Fruit fly (Drosophila melanogaster) whole organism, embryonic: ENCODE results near the gene CG15480.

Experiments
- B-H2 ChIP-seq: fragments of 200-800 bp; sonication (Bioruptor generic); optimal IDR thresholded peaks from 2 replicates; lab custom pipeline; 2018; ENCODE audit warnings: missing biosample characterization, mild to moderate bottlenecking, missing genetic modification characterization
- CG10959 ChIP-seq: fragments of 200-800 bp; sonication (Bioruptor generic); IDR thresholded peaks from 2 replicates; pipeline ENCODE4 v1.3.6; 2022; ENCODE audit warnings: missing biosample characterization, missing genetic modification characterization
- CG11723 ChIP-seq: fragments of 200-800 bp; sonication (Bioruptor generic); optimal IDR thresholded peaks from 2 replicates; lab custom pipeline; 2017; ENCODE audit warnings: missing biosample characterization, mild to moderate bottlenecking, missing genetic modification characterization
- CG13894 ChIP-seq: fragments of 200-800 bp; sonication (Bioruptor generic); optimal IDR thresholded peaks from 3 replicates; lab custom pipeline; 2018; ENCODE audit warnings: missing biosample characterization, mild to moderate bottlenecking, missing genetic modification characterization, moderate library complexity
- CG15601 ChIP-seq: fragments of 200-800 bp; sonication (Bioruptor generic); optimal IDR thresholded peaks from 3 replicates; lab custom pipeline; 2019; ENCODE audit warnings: missing biosample characterization, mild to moderate bottlenecking, missing genetic modification characterization, moderate library complexity
- CG15696 ChIP-seq: fragments of 200-800 bp; sonication (Bioruptor generic); optimal IDR thresholded peaks from 2 replicates; lab custom pipeline; 2019; ENCODE audit warnings: missing biosample characterization, mild to moderate bottlenecking, missing genetic modification characterization, moderate library complexity
- CG17361 ChIP-seq: fragments of 200-800 bp; sonication (Bioruptor generic); IDR thresholded peaks from 3 replicates; pipeline ENCODE4 v1.3.6; 2022; ENCODE audit warnings: missing biosample characterization, missing genetic modification characterization
- CG17802 ChIP-seq: fragments of 200-800 bp; sonication (Bioruptor generic); optimal IDR thresholded peaks from 2 replicates; lab custom pipeline; 2018; ENCODE audit warnings: missing biosample characterization, mild to moderate bottlenecking, missing genetic modification characterization, moderate library complexity
- CG18619 ChIP-seq: fragments of 200-800 bp; sonication (Bioruptor generic); optimal IDR thresholded peaks from 3 replicates; lab custom pipeline; 2017; ENCODE audit warnings: missing biosample characterization, mild to moderate bottlenecking, missing genetic modification characterization
- CG2678 ChIP-seq: fragments of 200-800 bp; sonication (Bioruptor generic); optimal IDR thresholded peaks from 3 replicates; lab custom pipeline; 2019; ENCODE audit warnings: missing biosample characterization, mild to moderate bottlenecking, missing genetic modification characterization, moderate library complexity
- CG33213 ChIP-seq: fragments of 200-800 bp; sonication (Bioruptor generic); optimal IDR thresholded peaks from 3 replicates; lab custom pipeline; 2016; ENCODE audit warnings: missing biosample characterization, missing genetic modification characterization
- CG34224 ChIP-seq: fragments of 200-800 bp; sonication (Bioruptor generic); IDR thresholded peaks from 3 replicates; pipeline ENCODE4 v1.3.6; 2022; ENCODE audit warnings: missing biosample characterization, missing genetic modification characterization; ENCODE audit not compliant: partially characterized antibody
- CG3726 ChIP-seq: fragments of 200-800 bp; sonication (Bioruptor generic); IDR thresholded peaks from 3 replicates; pipeline ENCODE4, ENCODE4 v1.3.6; 2022; ENCODE audit warnings: missing biosample characterization, missing genetic modification characterization
- CG3838 ChIP-seq: fragments of 200-800 bp; sonication (Bioruptor generic); optimal IDR thresholded peaks from 3 replicates; lab custom pipeline; 2016; ENCODE audit warnings: missing biosample characterization, missing genetic modification characterization
- CG5953 ChIP-seq: fragments of 200-800 bp; sonication (Bioruptor generic); IDR thresholded peaks from 2 replicates; pipeline ENCODE4 v1.3.6; 2022; ENCODE audit warnings: missing biosample characterization, missing genetic modification characterization
- CG6854 ChIP-seq: fragments of 200-800 bp; sonication (Bioruptor generic); optimal IDR thresholded peaks from 3 replicates; lab custom pipeline; 2017; ENCODE audit warnings: missing biosample characterization, mild to moderate bottlenecking, missing genetic modification characterization
- CG8089 ChIP-seq: fragments of 200-800 bp; sonication (Bioruptor generic); optimal IDR thresholded peaks from 3 replicates; lab custom pipeline; 2016; ENCODE audit warnings: missing biosample characterization, missing genetic modification characterization
- CG8478 ChIP-seq: fragments of >200 bp; optimal IDR thresholded peaks from 2 replicates; lab custom pipeline; 2018
- E2f2 ChIP-seq: fragments of 200-800 bp; sonication (Bioruptor generic); IDR thresholded peaks from 2 replicates; pipeline ENCODE4 v1.3.6; 2022; ENCODE audit warnings: missing biosample characterization, missing genetic modification characterization
- Fer1 ChIP-seq: fragments of 200-800 bp; sonication (Bioruptor generic); optimal IDR thresholded peaks from 2 replicates; lab custom pipeline; 2017; ENCODE audit warnings: missing biosample characterization, mild to moderate bottlenecking, missing genetic modification characterization
- H15 ChIP-seq: fragments of 200-800 bp; sonication (Bioruptor generic); IDR thresholded peaks from 3 replicates; pipeline ENCODE4 v1.3.6; 2022; ENCODE audit warnings: missing biosample characterization, missing genetic modification characterization
- Hr78 ChIP-seq, 2 experiments: fragments of 200-800 bp in 1 of 2; fragments of >200 bp in 1 of 2; sonication (Bioruptor generic) in 1 of 2; optimal IDR thresholded peaks; 2 replicates each; lab custom pipeline; 2017 to 2019; ENCODE audit warnings: missing biosample characterization in 2 of 2, missing genetic modification characterization in 2 of 2, mild to moderate bottlenecking in 1 of 2, moderate library complexity in 1 of 2
- Meics ChIP-seq: fragments of 200-800 bp; sonication (Bioruptor generic); optimal IDR thresholded peaks from 2 replicates; lab custom pipeline; 2017; ENCODE audit warnings: missing biosample characterization, mild to moderate bottlenecking, missing genetic modification characterization
- Rx ChIP-seq: fragments of 200-800 bp; sonication (Bioruptor generic); IDR thresholded peaks from 2 replicates; pipeline ENCODE4 v1.3.6; 2022; ENCODE audit warnings: missing biosample characterization, missing genetic modification characterization
- TFAM ChIP-seq: fragments of 200-800 bp; sonication (Bioruptor generic); optimal IDR thresholded peaks from 2 replicates; lab custom pipeline; 2017; ENCODE audit warnings: missing biosample characterization, missing genetic modification characterization, inconsistent platforms
- Trl ChIP-seq, 3 experiments: fragments of >200 bp in 2 of 3; fragments of 200-800 bp in 1 of 3; sonication (Bioruptor generic) in 1 of 3; optimal IDR thresholded peaks; 2 replicates in 1 of 3; 3 replicates in 2 of 3; lab custom pipeline; 2016 to 2017; ENCODE audit warnings: missing biosample characterization in 1 of 3, missing genetic modification characterization in 1 of 3
- abd-A ChIP-seq: fragments of 200-800 bp; sonication (Bioruptor generic); optimal IDR thresholded peaks from 3 replicates; lab custom pipeline; 2019; ENCODE audit warnings: missing biosample characterization, mild to moderate bottlenecking, missing genetic modification characterization, moderate library complexity
- ato ChIP-seq: fragments of 200-800 bp; sonication (Bioruptor generic); IDR thresholded peaks from 2 replicates; pipeline ENCODE4 v1.3.6; 2022; ENCODE audit warnings: missing biosample characterization, missing genetic modification characterization; ENCODE audit not compliant: partially characterized antibody
- br ChIP-seq: fragments of >200 bp; optimal IDR thresholded peaks from 2 replicates; lab custom pipeline; 2017
- corto ChIP-seq: fragments of 200-800 bp; sonication (Bioruptor generic); optimal IDR thresholded peaks from 2 replicates; lab custom pipeline; 2016; ENCODE audit warnings: missing biosample characterization, mild to moderate bottlenecking, missing genetic modification characterization, moderate library complexity
- danr ChIP-seq: fragments of 200-800 bp; sonication (Bioruptor generic); IDR thresholded peaks from 2 replicates; pipeline ENCODE4 v1.3.6; 2022; ENCODE audit warnings: missing biosample characterization, missing genetic modification characterization
- dati ChIP-seq: fragments of 200-800 bp; sonication (Bioruptor generic); IDR thresholded peaks from 2 replicates; pipeline ENCODE4 v1.3.6; 2022; ENCODE audit warnings: missing biosample characterization, missing genetic modification characterization
- dmrt11E ChIP-seq: fragments of 200-800 bp; sonication (Bioruptor generic); optimal IDR thresholded peaks from 3 replicates; lab custom pipeline; 2018; ENCODE audit warnings: missing biosample characterization, mild to moderate bottlenecking, missing genetic modification characterization, moderate library complexity
- ems ChIP-seq: fragments of 200-800 bp; sonication (Bioruptor generic); optimal IDR thresholded peaks from 3 replicates; lab custom pipeline; 2016; ENCODE audit warnings: missing biosample characterization, missing genetic modification characterization
- en ChIP-seq: fragments of 200-800 bp; sonication (Bioruptor generic); optimal IDR thresholded peaks from 2 replicates; lab custom pipeline; 2016; ENCODE audit warnings: missing biosample characterization, missing genetic modification characterization
- ewg ChIP-seq: fragments of 200-800 bp; sonication (Bioruptor generic); optimal IDR thresholded peaks from 3 replicates; lab custom pipeline; 2017; ENCODE audit warnings: mild to moderate bottlenecking, missing biosample characterization, missing genetic modification reagents, missing genetic modification characterization
- fd96Cb ChIP-seq: fragments of 200-800 bp; sonication (Bioruptor generic); optimal IDR thresholded peaks from 2 replicates; lab custom pipeline; 2018; ENCODE audit warnings: missing biosample characterization, mild to moderate bottlenecking, missing genetic modification characterization, moderate library complexity
- ftz-f1 ChIP-seq: fragments of 200-800 bp; sonication (Bioruptor generic); optimal IDR thresholded peaks from 2 replicates; lab custom pipeline; 2016; ENCODE audit warnings: missing biosample characterization, missing genetic modification characterization
- gcm ChIP-seq: fragments of 200-800 bp; sonication (Bioruptor generic); optimal IDR thresholded peaks from 2 replicates; lab custom pipeline; 2019; ENCODE audit warnings: missing biosample characterization, mild to moderate bottlenecking, missing genetic modification characterization, moderate library complexity
- grau ChIP-seq: fragments of 200-800 bp; optimal IDR thresholded peaks from 3 replicates; lab custom pipeline; 2019; ENCODE audit warnings: missing biosample characterization, mild to moderate bottlenecking, missing genetic modification characterization, moderate library complexity
- gsb-n ChIP-seq: fragments of 200-800 bp; sonication (Bioruptor generic); optimal IDR thresholded peaks from 3 replicates; lab custom pipeline; 2018; ENCODE audit warnings: missing biosample characterization, mild to moderate bottlenecking, missing genetic modification characterization
- kah ChIP-seq: fragments of 200-800 bp; sonication (Bioruptor generic); optimal IDR thresholded peaks from 2 replicates; lab custom pipeline; 2018; ENCODE audit warnings: missing biosample characterization, mild to moderate bottlenecking, missing genetic modification characterization
- maf-S ChIP-seq: fragments of 200-800 bp; sonication (Bioruptor generic); optimal IDR thresholded peaks from 2 replicates; lab custom pipeline; 2016; ENCODE audit warnings: missing biosample characterization, missing genetic modification characterization
- odd ChIP-seq: fragments of 200-800 bp; sonication (Bioruptor generic); optimal IDR thresholded peaks from 2 replicates; lab custom pipeline; 2017; ENCODE audit warnings: missing biosample characterization, mild to moderate bottlenecking, missing genetic modification characterization
- pho ChIP-seq: fragments of 200-800 bp; sonication (Bioruptor generic); optimal IDR thresholded peaks from 2 replicates; lab custom pipeline; 2016; ENCODE audit warnings: missing biosample characterization, missing genetic modification characterization
- pzg ChIP-seq: fragments of 200-800 bp; sonication (Bioruptor generic); optimal IDR thresholded peaks from 3 replicates; lab custom pipeline; 2018; ENCODE audit warnings: missing biosample characterization, mild to moderate bottlenecking, missing genetic modification characterization, moderate library complexity
- rib ChIP-seq: fragments of 200-800 bp; sonication (Bioruptor generic); IDR thresholded peaks from 2 replicates; pipeline ENCODE4 v1.3.6; 2022; ENCODE audit warnings: missing biosample characterization, missing genetic modification characterization
- sens ChIP-seq: fragments of 200-800 bp; sonication (Bioruptor generic); peaks from one replicate; lab custom pipeline; 2016; ENCODE audit warnings: missing biosample characterization, missing genetic modification characterization
- shn ChIP-seq: fragments of 200-800 bp; sonication (Bioruptor generic); optimal IDR thresholded peaks from 3 replicates; lab custom pipeline; 2016; ENCODE audit warnings: missing biosample characterization, missing genetic modification characterization
- slbo ChIP-seq: fragments of 200-800 bp; sonication (Bioruptor generic); IDR thresholded peaks from 2 replicates; pipeline ENCODE4 v1.3.6; 2022; ENCODE audit warnings: missing biosample characterization, missing genetic modification characterization
- so ChIP-seq: fragments of 200-800 bp; sonication (Bioruptor generic); IDR thresholded peaks from 3 replicates; pipeline ENCODE4 v1.3.6; 2022; ENCODE audit warnings: missing biosample characterization, missing genetic modification characterization
- tin ChIP-seq: fragments of 200-800 bp; sonication (Bioruptor generic); optimal IDR thresholded peaks from 3 replicates; lab custom pipeline; 2016; ENCODE audit warnings: missing biosample characterization, missing genetic modification characterization

The CG15480 gene

DNA sequence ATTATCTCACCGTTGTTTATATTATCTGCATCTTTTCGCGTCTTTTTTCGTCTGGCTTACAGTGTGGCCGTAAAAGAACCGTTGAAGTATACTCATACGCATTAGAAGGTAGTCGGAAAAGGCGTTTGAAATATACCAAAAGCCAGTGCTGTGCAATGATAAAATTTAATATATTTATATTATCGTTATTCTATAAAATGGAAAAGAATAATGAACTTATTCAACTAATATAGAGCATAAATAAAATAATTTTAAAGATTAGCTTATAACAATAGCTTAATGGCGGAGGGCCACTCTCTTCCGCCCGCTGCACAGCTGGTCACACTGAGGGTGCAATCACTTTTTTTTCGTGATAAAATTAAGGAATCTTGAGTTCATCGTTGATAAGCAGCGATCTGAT, 33.2 kb downstream of the CG15480 start, which contains the start of the genes CG16974 and Edem2 (continued):
- TF ChIP-seq danr (peak; percentile 21; the same call in 1 of the 2 replicates), br (no peak), CG8089 (GFP tag; lab: Kevin White, UChicago) (no peak), Fer1 (peak; percentile 67), shn (GFP tag; lab: Kevin White, UChicago) (no peak), grau (tag; lab: Kevin White, UChicago) (peak; percentile 73), CG5953 (GFP tag; lab: Robert Waterston, UW) (peak; percentile 42; the same call in 1 of the 2 replicates), kah (no peak), rib (GFP tag; lab: Robert Waterston, UW) (peak; percentile 65), B-H2 (GFP tag; lab: Kevin White, UChicago) (no peak), odd (GFP tag; lab: Kevin White, UChicago) (no peak), maf-S (GFP tag; lab: Kevin White, UChicago) (peak; percentile 15), ems (GFP tag; lab: Kevin White, UChicago) (peak; percentile 54), CG6854 (GFP tag; lab: Kevin White, UChicago) (no peak), CG15696 (tag; lab: Kevin White, UChicago) (no peak), pho (GFP tag; lab: Kevin White, UChicago) (peak; percentile 41), so (peak; percentile 31; the same call in 1 of the 3 replicates), CG18619 (GFP tag; lab: Kevin White, UChicago) (no peak), corto (GFP tag; lab: Kevin White, UChicago) (peak; percentile 70), Rx (GFP tag; lab: Robert Waterston, UW) (peak; percentile 49), pzg (GFP tag; lab: Kevin White, UChicago) (peak; percentile 77), gcm (GFP tag; lab: Kevin White, UChicago) (no peak), fd96Cb (tag; lab: Kevin White, UChicago) (peak; percentile 57), TFAM (no peak), CG10959 (GFP tag; lab: Robert Waterston, UW) (peak; percentile 26; the same call in 1 of the 2 replicates), E2f2 (GFP tag; lab: Robert Waterston, UW) (peak; percentile 52), H15 (GFP tag; lab: Robert Waterston, UW) (peak; percentile 43; the same call in 1 of the 3 replicates), CG15601 (tag; lab: Kevin White, UChicago) (no peak), CG13894 (tag; lab: Kevin White, UChicago) (no peak), sens (no peak), Hr78 (GFP tag; optimal IDR thresholded peaks at IDR 0.05; lab: Kevin White, UChicago) (no peak), CG3838 (GFP tag; lab: Kevin White, UChicago) (peak; percentile 52), ato (GFP tag; lab: Robert Waterston, UW) (no peak), CG17361 (no peak), CG33213 (GFP tag; lab: Kevin White, UChicago) (no peak), abd-A (no peak), CG34224 (no peak), Trl (optimal IDR thresholded peaks at IDR 0.05; lab: Kevin White, UChicago) (no peak), Trl (GFP tag; optimal IDR thresholded peaks at IDR 0.05; lab: Kevin White, UChicago) (no peak), en (GFP tag; lab: Kevin White, UChicago) (no peak), CG2678 (tag; lab: Kevin White, UChicago) (no peak), CG11723 (no peak), Meics (GFP tag; lab: Kevin White, UChicago) (no peak), tin (GFP tag; lab: Kevin White, UChicago) (peak; percentile 79), CG17802 (tag; lab: Kevin White, UChicago) (peak; percentile 20), ftz-f1 (GFP tag; lab: Kevin White, UChicago) (peak; percentile 39), ewg (GFP tag; lab: Kevin White, UChicago) (peak; percentile 54), dmrt11E (tag; lab: Kevin White, UChicago) (peak; percentile 70), slbo (GFP tag; lab: Robert Waterston, UW) (peak; percentile 89), dati (GFP tag; lab: Robert Waterston, UW) (no peak), CG3726 (no peak), gsb-n (no peak), CG8478 (lab: Kevin White, UChicago) (no peak)
